Worm (Caenorhabditis elegans) whole organism, mixed stage, embryonic: Measurements from ENCODE around the gene M163.22.

Experiments used
- bed-3 ChIP-seq: fragments of 200-800 bp; sonication (Bioruptor generic); optimal IDR thresholded peaks from 3 replicates; lab custom pipeline; 2018; ENCODE audit warnings: mild to moderate bottlenecking, missing genetic modification characterization, moderate library complexity, missing compliant biosample characterization
- blmp-1 ChIP-seq: fragments of 150-350 bp; optimal IDR thresholded peaks from 2 replicates; lab custom pipeline; 2014; ENCODE audit warnings: missing biosample characterization, missing genetic modification characterization
- ceh-39 ChIP-seq: fragments of 150-350 bp; optimal IDR thresholded peaks from 2 replicates; lab custom pipeline; 2014; ENCODE audit warnings: missing biosample characterization, missing genetic modification characterization
- ceh-43 ChIP-seq: fragments of 200-800 bp; sonication (Bioruptor generic); optimal IDR thresholded peaks from 2 replicates; lab custom pipeline; 2018; ENCODE audit warnings: mild to moderate bottlenecking, missing genetic modification characterization, moderate library complexity, missing compliant biosample characterization
- ceh-83 ChIP-seq: fragments of 200-800 bp; sonication (Bioruptor generic); optimal IDR thresholded peaks from 2 replicates; lab custom pipeline; 2018; ENCODE audit warnings: mild to moderate bottlenecking, missing genetic modification characterization, missing compliant biosample characterization
- ces-1 ChIP-seq: fragments of 150-350 bp; optimal IDR thresholded peaks from 2 replicates; lab custom pipeline; 2014; ENCODE audit warnings: missing biosample characterization, missing genetic modification reagents, missing genetic modification characterization
- cnd-1 ChIP-seq: fragments of 200-800 bp; sonication (Bioruptor generic); optimal IDR thresholded peaks from 2 replicates; lab custom pipeline; 2018; ENCODE audit warnings: mild to moderate bottlenecking, missing genetic modification characterization, missing compliant biosample characterization
- drap-1 ChIP-seq: fragments of 200-800 bp; sonication (Bioruptor generic); optimal IDR thresholded peaks from 3 replicates; lab custom pipeline; 2018; ENCODE audit warnings: mild to moderate bottlenecking, missing genetic modification characterization, missing compliant biosample characterization
- elt-1 ChIP-seq: sonication (generic microtip); optimal IDR thresholded peaks from 2 replicates; lab custom pipeline; 2017; ENCODE audit warnings: missing genetic modification characterization, mild to moderate bottlenecking, missing compliant biosample characterization, antibody characterized with exemption, moderate library complexity, borderline replicate concordance; ENCODE audit not compliant: insufficient read depth
- elt-3 ChIP-seq: fragments of 150-350 bp; optimal IDR thresholded peaks from 2 replicates; lab custom pipeline; 2014; ENCODE audit warnings: missing biosample characterization, missing genetic modification characterization
- flh-1 ChIP-seq: fragments of 200-800 bp; sonication (Bioruptor generic); optimal IDR thresholded peaks from 2 replicates; lab custom pipeline; 2018; ENCODE audit warnings: mild to moderate bottlenecking, missing genetic modification characterization, moderate library complexity, missing compliant biosample characterization
- ham-2 ChIP-seq: fragments of 200-800 bp; sonication (Bioruptor generic); optimal IDR thresholded peaks from 2 replicates; lab custom pipeline; 2018; ENCODE audit warnings: mild to moderate bottlenecking, missing genetic modification characterization, missing compliant biosample characterization
- hlh-1 ChIP-seq: fragments of 150-350 bp; optimal IDR thresholded peaks from 2 replicates; lab custom pipeline; 2014; ENCODE audit warnings: missing biosample characterization, missing genetic modification reagents, missing genetic modification characterization
- lin-13 ChIP-seq: fragments of 150-350 bp; optimal IDR thresholded peaks from 2 replicates; lab custom pipeline; 2014; ENCODE audit warnings: missing biosample characterization, missing genetic modification characterization
- lsy-2 ChIP-seq: fragments of 150-350 bp; optimal IDR thresholded peaks from 2 replicates; lab custom pipeline; 2014; ENCODE audit warnings: missing biosample characterization, missing genetic modification characterization
- mab-5 ChIP-seq: fragments of 150-350 bp; optimal IDR thresholded peaks from 2 replicates; lab custom pipeline; 2014; ENCODE audit warnings: missing biosample characterization, missing genetic modification characterization
- mep-1 ChIP-seq: fragments of 150-350 bp; optimal IDR thresholded peaks from 2 replicates; lab custom pipeline; 2017; ENCODE audit warnings: missing biosample characterization, missing genetic modification reagents, missing genetic modification characterization, inconsistent platforms
- mls-2 ChIP-seq: sonication (generic microtip); optimal IDR thresholded peaks from 2 replicates; lab custom pipeline; 2016; ENCODE audit warnings: mild to moderate bottlenecking, missing genetic modification characterization, moderate library complexity, missing compliant biosample characterization
- nhr-12 ChIP-seq: fragments of 150-350 bp; optimal IDR thresholded peaks from 2 replicates; lab custom pipeline; 2014; ENCODE audit warnings: missing biosample characterization, missing genetic modification characterization
- nhr-2 ChIP-seq: fragments of 150-350 bp; optimal IDR thresholded peaks from 2 replicates; lab custom pipeline; 2014; ENCODE audit warnings: missing biosample characterization, missing genetic modification characterization
- nhr-28 ChIP-seq: fragments of 150-350 bp; optimal IDR thresholded peaks from 2 replicates; lab custom pipeline; 2014; ENCODE audit warnings: missing biosample characterization, missing genetic modification characterization
- nhr-76 ChIP-seq: sonication (generic microtip); optimal IDR thresholded peaks from 2 replicates; lab custom pipeline; 2017; ENCODE audit warnings: missing biosample characterization, missing genetic modification characterization
- pha-4 ChIP-seq: fragments of 150-350 bp; optimal IDR thresholded peaks from 2 replicates; lab custom pipeline; 2018; ENCODE audit warnings: missing biosample characterization, missing genetic modification reagents, missing genetic modification characterization
- sem-2 ChIP-seq: fragments of 200-800 bp; sonication (Bioruptor generic); optimal IDR thresholded peaks from 2 replicates; lab custom pipeline; 2018; ENCODE audit warnings: mild to moderate bottlenecking, missing genetic modification characterization, missing compliant biosample characterization
- snpc-4 ChIP-seq: fragments of 150-350 bp; optimal IDR thresholded peaks from 2 replicates; lab custom pipeline; 2014; ENCODE audit warnings: missing biosample characterization, missing genetic modification characterization
- sptf-1 ChIP-seq: sonication (generic microtip); optimal IDR thresholded peaks from 2 replicates; lab custom pipeline; 2017; ENCODE audit warnings: mild to moderate bottlenecking, missing genetic modification characterization, moderate library complexity, missing compliant biosample characterization
- tbx-8 ChIP-seq: fragments of 200-800 bp; sonication (Bioruptor generic); optimal IDR thresholded peaks from 2 replicates; lab custom pipeline; 2018; ENCODE audit warnings: mild to moderate bottlenecking, missing genetic modification characterization, moderate library complexity, missing compliant biosample characterization
- unc-120 ChIP-seq: sonication (generic microtip); optimal IDR thresholded peaks from 2 replicates; lab custom pipeline; 2017; ENCODE audit warnings: missing genetic modification characterization, missing compliant biosample characterization; ENCODE audit not compliant: poor library complexity, severe bottlenecking
- unc-39 ChIP-seq: fragments of 150-350 bp; optimal IDR thresholded peaks from 2 replicates; lab custom pipeline; 2014; ENCODE audit warnings: missing biosample characterization, missing genetic modification characterization
- unc-62 ChIP-seq: fragments of 150-350 bp; optimal IDR thresholded peaks from 2 replicates; lab custom pipeline; 2014; ENCODE audit warnings: missing biosample characterization, missing genetic modification reagents, missing genetic modification characterization
- zip-8 ChIP-seq: fragments of 150-350 bp; optimal IDR thresholded peaks from 2 replicates; lab custom pipeline; 2014; ENCODE audit warnings: missing biosample characterization, missing genetic modification characterization

Gene M163.22

DNA sequence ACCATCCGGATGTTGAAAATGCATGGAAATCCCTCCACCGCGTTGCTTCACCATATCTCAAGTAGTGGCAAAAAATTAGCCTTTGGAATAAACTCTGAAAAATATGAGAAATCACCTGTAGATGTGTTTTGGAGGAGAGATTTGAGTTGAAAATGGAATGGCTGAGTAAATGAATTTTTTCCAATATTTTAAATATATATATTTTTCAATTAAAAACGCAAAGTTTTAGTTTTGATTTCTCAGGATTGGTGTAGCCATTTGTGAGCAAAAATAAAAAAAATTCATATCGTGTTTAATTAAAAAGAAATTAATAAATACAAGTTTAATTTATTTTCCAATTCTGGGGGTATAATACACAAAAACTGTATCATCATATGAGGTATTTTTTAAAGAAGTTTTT is 37.6 kb upstream of the M163.22 start, which contains the start of gene F23D12.1:
Gene F23D12.1, minus strand, starts transcription at position 101 of the 400 bp plus-strand sequence.
- TF ChIP-seq sem-2 (GFP tag; lab: Kevin White, UChicago) (no peak), bed-3 (GFP tag; lab: Kevin White, UChicago) (no peak), cnd-1 (no peak), hlh-1 (no peak), blmp-1 (no peak), pha-4 (tag; lab: Kevin White, UChicago) (no peak), lsy-2 (no peak), mep-1 (no peak), lin-13 (no peak), ces-1 (GFP tag; lab: Kevin White, UChicago) (no peak), ham-2 (no peak), tbx-8 (no peak), nhr-76 (tag; lab: Kevin White, UChicago) (no peak), unc-120 (tag; lab: Kevin White, UChicago) (no peak), sptf-1 (tag; lab: Kevin White, UChicago) (no peak)
- TF ChIP-seq, all 35 proteins: peak for 0

DNA sequence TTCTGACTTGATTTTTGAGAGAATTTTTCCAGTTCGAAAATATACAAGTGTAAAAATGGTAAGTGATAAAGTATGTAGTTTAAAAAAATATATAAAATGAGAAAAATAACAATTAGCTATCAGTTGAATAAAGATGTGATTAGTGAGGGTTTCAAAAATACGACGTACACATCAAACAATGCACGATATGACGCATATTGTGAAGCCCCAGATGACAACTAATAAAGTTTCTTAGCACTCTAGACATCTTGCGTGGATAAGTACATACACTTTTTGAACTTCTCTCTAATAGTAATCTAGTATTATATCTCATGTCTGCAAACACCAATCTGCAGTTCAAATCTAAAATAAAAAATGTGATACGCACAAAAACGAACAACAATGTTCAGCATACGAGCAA is 35.3 kb upstream of the M163.22 start:
- TF ChIP-seq lin-13 (no peak), flh-1 (GFP tag; lab: Kevin White, UChicago) (no peak), tbx-8 (no peak), ham-2 (no peak), mep-1 (no peak), unc-39 (tag; lab: Kevin White, UChicago) (no peak), elt-3 (tag; lab: Kevin White, UChicago) (no peak), unc-62 (GFP tag; lab: Kevin White, UChicago) (no peak), mls-2 (tag; lab: Kevin White, UChicago) (no peak), sptf-1 (tag; lab: Kevin White, UChicago) (no peak), nhr-76 (tag; lab: Kevin White, UChicago) (no peak), ceh-83 (GFP tag; lab: Kevin White, UChicago) (no peak), drap-1 (GFP tag; lab: Kevin White, UChicago) (no peak), pha-4 (tag; lab: Kevin White, UChicago) (no peak), blmp-1 (no peak), nhr-28 (tag; lab: Kevin White, UChicago) (no peak), mab-5 (tag; lab: Kevin White, UChicago) (no peak), nhr-12 (tag; lab: Kevin White, UChicago) (no peak), elt-1 (tag; lab: Kevin White, UChicago) (no peak), hlh-1 (no peak)

DNA sequence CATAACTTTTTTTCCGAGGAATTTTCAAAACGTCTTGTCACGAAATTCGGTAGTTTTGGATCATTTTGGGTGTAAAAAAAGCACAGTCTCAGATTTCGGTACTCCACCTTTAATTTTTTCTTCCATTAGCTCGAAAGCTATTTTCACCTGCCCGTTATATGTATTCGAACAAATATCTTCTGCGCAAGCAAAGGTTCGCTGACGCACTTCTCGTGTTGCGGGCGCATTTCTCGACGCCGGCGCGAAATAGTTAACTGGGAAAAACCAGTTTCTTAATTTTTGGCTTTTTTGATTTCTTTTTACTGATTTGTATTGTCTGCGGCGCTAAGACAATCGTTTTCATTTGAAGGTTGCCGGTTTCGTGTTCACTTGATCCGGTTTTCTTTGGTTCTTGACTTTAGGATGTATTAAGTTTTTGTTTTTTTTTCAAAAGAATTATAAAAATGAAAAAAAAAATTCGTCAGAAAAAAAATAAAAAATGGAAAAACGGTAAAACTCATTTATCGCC is 30.0 kb upstream of the M163.22 start:
- TF ChIP-seq nhr-12 (tag; lab: Kevin White, UChicago) (no peak), zip-8 (tag; lab: Kevin White, UChicago) (no peak), flh-1 (GFP tag; lab: Kevin White, UChicago) (no peak), nhr-2 (tag; lab: Kevin White, UChicago) (no peak), snpc-4 (no peak), unc-62 (GFP tag; lab: Kevin White, UChicago) (no peak), lsy-2 (no peak), nhr-76 (tag; lab: Kevin White, UChicago) (no peak), ham-2 (no peak)

DNA sequence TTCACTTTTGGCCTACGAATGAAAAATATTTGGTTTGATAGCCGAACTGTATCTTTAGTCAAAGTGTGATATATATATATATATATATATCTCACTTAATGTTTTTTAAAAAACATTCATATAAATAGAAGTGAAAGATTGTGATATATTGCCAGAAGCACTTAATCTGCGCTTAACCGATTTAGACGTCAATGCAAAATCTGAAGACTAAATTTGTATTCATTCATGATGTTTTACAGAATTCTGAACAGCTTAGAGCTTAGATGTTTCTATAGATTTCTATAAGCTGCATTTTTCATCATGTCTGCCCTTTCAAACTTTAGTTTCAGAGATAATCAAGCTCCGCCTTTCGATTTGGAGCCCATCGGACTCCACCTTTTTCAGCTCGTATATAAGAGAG is 23.4 kb upstream of the M163.22 start, which contains the start of gene F23D12.3:
Gene F23D12.3, plus strand, starts transcription at position 301 of the 400 bp plus-strand sequence.
- TF ChIP-seq ces-1 (GFP tag; lab: Kevin White, UChicago) (no peak), tbx-8 (no peak), sptf-1 (tag; lab: Kevin White, UChicago) (no peak), mls-2 (tag; lab: Kevin White, UChicago) (no peak), drap-1 (GFP tag; lab: Kevin White, UChicago) (no peak), pha-4 (tag; lab: Kevin White, UChicago) (no peak), mep-1 (no peak), nhr-2 (tag; lab: Kevin White, UChicago) (no peak), ceh-43 (GFP tag; lab: Kevin White, UChicago) (no peak), unc-39 (tag; lab: Kevin White, UChicago) (no peak), unc-120 (tag; lab: Kevin White, UChicago) (no peak), sem-2 (GFP tag; lab: Kevin White, UChicago) (no peak), ceh-39 (tag; lab: Kevin White, UChicago) (no peak), blmp-1 (no peak)
